Fruit fly (Drosophila melanogaster): Measurements from ENCODE around the gene CG18304.

Gene CG18304

dm6 chr2L:6922091-6922753 lies 20.4 kb downstream of the CG18304 start (continued):
- TF ChIP-seq CG4617 (GFP tag; optimal IDR thresholded peaks at IDR 0.05; ENCODE audit: borderline replicate concordance) = peak; percentile 46
- peak; percentile 19 for TF ChIP-seq CG4282 (GFP tag; optimal IDR thresholded peaks at IDR 0.05)
- TF ChIP-seq CG13624 (GFP tag; optimal IDR thresholded peaks at IDR 0.05) = peak; percentile 62
- no peak for TF ChIP-seq Opbp (GFP tag; IDR thresholded peaks at IDR 0.05; ENCODE audit: partially characterized antibody)
- peak; percentile 46; the same call in 1 of the 2 replicates for TF ChIP-seq rib (GFP tag; IDR thresholded peaks at IDR 0.05)
- peak; percentile 74 for TF ChIP-seq Atf6 (GFP tag; IDR thresholded peaks at IDR 0.05)
- no peak for TF ChIP-seq Deaf1 (tag; optimal IDR thresholded peaks at IDR 0.05)
- TF ChIP-seq trem (tag; optimal IDR thresholded peaks at IDR 0.05) = peak; percentile 37
- TF ChIP-seq CG3163 (GFP tag; optimal IDR thresholded peaks at IDR 0.05) = peak; percentile 53
- TF ChIP-seq CG17361 (GFP tag; IDR thresholded peaks at IDR 0.05) = 0 out of 3 replicates have a peak, but pooled peaks have one; percentile 58
- TF ChIP-seq CG17568 (GFP tag; optimal IDR thresholded peaks at IDR 0.05) = peak; percentile 77
- TF ChIP-seq CG13424 (tag; optimal IDR thresholded peaks at IDR 0.05) = peak; percentile 65
- peak; percentile 51 for TF ChIP-seq CG1233 (GFP tag; optimal IDR thresholded peaks at IDR 0.05)
- no peak for TF ChIP-seq Sry-β (GFP tag; optimal IDR thresholded peaks at IDR 0.05)
- TF ChIP-seq CG14965 (GFP tag; optimal IDR thresholded peaks at IDR 0.05; ENCODE audit: borderline replicate concordance) = no peak
- peak; percentile 33 for TF ChIP-seq NK7.1 (GFP tag; optimal IDR thresholded peaks at IDR 0.05)
- no peak for TF ChIP-seq CG8281 (tag; optimal IDR thresholded peaks at IDR 0.05)
- TF ChIP-seq fu2 (GFP tag; optimal IDR thresholded peaks at IDR 0.05) = peak; percentile 54
- no peak for TF ChIP-seq Dip2 (GFP tag; IDR thresholded peaks at IDR 0.05)
- TF ChIP-seq CG6765 (GFP tag; optimal IDR thresholded peaks at IDR 0.05) = no peak
- TF ChIP-seq Ets65A (GFP tag) = peak; percentile 96
- no peak; the same call in 1 of the 2 replicates for TF ChIP-seq CG8765 (GFP tag; IDR thresholded peaks at IDR 0.05)
- TF ChIP-seq luna (GFP tag; optimal IDR thresholded peaks at IDR 0.05) = peak; percentile 33
- peak; percentile 74 for TF ChIP-seq nerfin-1 (tag; optimal IDR thresholded peaks at IDR 0.05)
- peak; percentile 68 for TF ChIP-seq tin (GFP tag; optimal IDR thresholded peaks at IDR 0.05)
- TF ChIP-seq odd (GFP tag; optimal IDR thresholded peaks at IDR 0.05) = peak; percentile 13
- peak; percentile 47 for TF ChIP-seq Dad (GFP tag; optimal IDR thresholded peaks at IDR 0.05)
- no peak for TF ChIP-seq HLHmδ (GFP tag; optimal IDR thresholded peaks at IDR 0.05)
- TF ChIP-seq D (optimal IDR thresholded peaks at IDR 0.05) = no peak
- peak; percentile 60 for TF ChIP-seq D (GFP tag; optimal IDR thresholded peaks at IDR 0.05)
- TF ChIP-seq dysf (GFP tag; IDR thresholded peaks at IDR 0.05) = no peak; the same call in 2 of the 3 replicates
- TF ChIP-seq CG9876 (GFP tag; optimal IDR thresholded peaks at IDR 0.05) = peak; percentile 35
- TF ChIP-seq CG17829 (tag; optimal IDR thresholded peaks at IDR 0.05) = peak; percentile 74
- TF ChIP-seq CG7987 (GFP tag; optimal IDR thresholded peaks at IDR 0.05) = no peak
- TF ChIP-seq Bdp1 (GFP tag; optimal IDR thresholded peaks at IDR 0.05) = no peak
- no peak for TF ChIP-seq pita (GFP tag; optimal IDR thresholded peaks at IDR 0.05)
- TF ChIP-seq CG14441 (GFP tag; IDR thresholded peaks at IDR 0.05) = no peak
- peak; percentile 7 for TF ChIP-seq NC2α (GFP tag; optimal IDR thresholded peaks at IDR 0.05)
- TF ChIP-seq CG7786 (GFP tag; optimal IDR thresholded peaks at IDR 0.05) = peak; percentile 54
- no peak for TF ChIP-seq CG11247 (GFP tag; IDR thresholded peaks at IDR 0.05)
- TF ChIP-seq dpn (GFP tag; optimal IDR thresholded peaks at IDR 0.05) = peak; percentile 59 to 75
- TF ChIP-seq CG12155 (GFP tag; optimal IDR thresholded peaks at IDR 0.05) = peak; percentile 52
- TF ChIP-seq MTF-1 (GFP tag; optimal IDR thresholded peaks at IDR 0.05; ENCODE audit: borderline replicate concordance) = no peak
- peak in 1 of 2 experiments; percentile 64 for TF ChIP-seq Pdp1 (GFP tag; optimal IDR thresholded peaks at IDR 0.05)
- TF ChIP-seq CG1792 (GFP tag; optimal IDR thresholded peaks at IDR 0.05) = peak; percentile 57
- no peak for TF ChIP-seq CG9817 (tag; optimal IDR thresholded peaks at IDR 0.05)
- no peak for TF ChIP-seq zen2 (GFP tag; IDR thresholded peaks at IDR 0.05; ENCODE audit: partially characterized antibody)
- TF ChIP-seq ato (GFP tag; IDR thresholded peaks at IDR 0.05; ENCODE audit: partially characterized antibody) = no peak
- TF ChIP-seq crp (GFP tag; optimal IDR thresholded peaks at IDR 0.05) = no peak
